Fruit fly (Drosophila melanogaster) whole organism, embryonic: Measurements from ENCODE around the gene Datp.

Source experiments
- Atf6 ChIP-seq: fragments of 200-800 bp; sonication (Bioruptor generic); IDR thresholded peaks from 2 replicates; pipeline ENCODE4 v1.3.6; 2022; ENCODE audit warnings: missing biosample characterization, missing genetic modification characterization
- B-H1 ChIP-seq: fragments of 200-800 bp; sonication (Bioruptor generic); IDR thresholded peaks from 3 replicates; pipeline ENCODE4 v1.3.6; 2022; ENCODE audit warnings: missing biosample characterization, missing genetic modification characterization
- CG10209 ChIP-seq: fragments of 200-800 bp; sonication (Bioruptor generic); optimal IDR thresholded peaks from 3 replicates; lab custom pipeline; 2017; ENCODE audit warnings: missing biosample characterization, mild to moderate bottlenecking, missing genetic modification characterization, missing genetic modification reagents
- CG10462 ChIP-seq: fragments of 200-800 bp; sonication (Bioruptor generic); optimal IDR thresholded peaks from 2 replicates; lab custom pipeline; 2016; ENCODE audit warnings: missing biosample characterization, missing genetic modification characterization
- CG10565 ChIP-seq: fragments of 200-800 bp; sonication (Bioruptor generic); optimal IDR thresholded peaks from 3 replicates; lab custom pipeline; 2016; ENCODE audit warnings: missing biosample characterization, mild to moderate bottlenecking, missing genetic modification characterization
- CG10979 ChIP-seq: fragments of 200-800 bp; sonication (Bioruptor generic); optimal IDR thresholded peaks from 2 replicates; lab custom pipeline; 2018; ENCODE audit warnings: missing biosample characterization, mild to moderate bottlenecking, missing genetic modification characterization, moderate library complexity
- CG11456 ChIP-seq: fragments of 200-800 bp; sonication (Bioruptor generic); IDR thresholded peaks from 3 replicates; pipeline ENCODE4 v1.3.6; 2022; ENCODE audit warnings: missing biosample characterization, missing genetic modification characterization
- CG11504 ChIP-seq: fragments of 200-800 bp; sonication (Bioruptor generic); optimal IDR thresholded peaks from 3 replicates; lab custom pipeline; 2019; ENCODE audit warnings: missing biosample characterization, mild to moderate bottlenecking, missing genetic modification characterization, moderate library complexity
- CG11560 ChIP-seq: fragments of 200-800 bp; sonication (Bioruptor generic); IDR thresholded peaks from 3 replicates; pipeline ENCODE4 v1.3.6; 2022; ENCODE audit warnings: missing biosample characterization, missing genetic modification characterization
- CG12071 ChIP-seq: fragments of 200-800 bp; sonication (Bioruptor generic); optimal IDR thresholded peaks from 3 replicates; lab custom pipeline; 2018; ENCODE audit warnings: missing biosample characterization, mild to moderate bottlenecking, missing genetic modification characterization
- CG13123 ChIP-seq: fragments of 200-800 bp; sonication (Bioruptor generic); optimal IDR thresholded peaks from 2 replicates; lab custom pipeline; 2016; ENCODE audit warnings: missing biosample characterization, missing genetic modification characterization
- CG13894 ChIP-seq: fragments of 200-800 bp; sonication (Bioruptor generic); optimal IDR thresholded peaks from 3 replicates; lab custom pipeline; 2018; ENCODE audit warnings: missing biosample characterization, mild to moderate bottlenecking, missing genetic modification characterization, moderate library complexity
- CG15073 ChIP-seq: fragments of 200-800 bp; sonication (Bioruptor generic); optimal IDR thresholded peaks from 2 replicates; lab custom pipeline; 2016; ENCODE audit warnings: missing biosample characterization, missing genetic modification characterization
- CG15514 ChIP-seq: fragments of 200-800 bp; sonication (Bioruptor generic); optimal IDR thresholded peaks from 3 replicates; lab custom pipeline; 2017; ENCODE audit warnings: missing biosample characterization, missing genetic modification characterization, mild to moderate bottlenecking, moderate library complexity, missing genetic modification reagents
- CG16779 ChIP-seq: fragments of 200-800 bp; sonication (Bioruptor generic); IDR thresholded peaks from 2 replicates; pipeline ENCODE4 v1.3.6; 2022; ENCODE audit warnings: missing biosample characterization, missing genetic modification characterization
- CG16815 ChIP-seq: fragments of 200-800 bp; sonication (Bioruptor generic); optimal IDR thresholded peaks from 3 replicates; lab custom pipeline; 2017; ENCODE audit warnings: missing biosample characterization, mild to moderate bottlenecking, missing genetic modification characterization
- CG2712 ChIP-seq: fragments of 200-800 bp; optimal IDR thresholded peaks from 3 replicates; lab custom pipeline; 2019; ENCODE audit warnings: missing biosample characterization, mild to moderate bottlenecking, missing genetic modification characterization, moderate library complexity
- CG34376 ChIP-seq: fragments of 200-800 bp; sonication (Bioruptor generic); optimal IDR thresholded peaks from 2 replicates; lab custom pipeline; 2018; ENCODE audit warnings: missing biosample characterization, mild to moderate bottlenecking, missing genetic modification characterization
- CG4424 ChIP-seq: fragments of 200-800 bp; sonication (Bioruptor generic); optimal IDR thresholded peaks from 3 replicates; lab custom pipeline; 2016; ENCODE audit warnings: missing biosample characterization, missing genetic modification characterization
- CG4820 ChIP-seq: fragments of 200-800 bp; sonication (Bioruptor generic); optimal IDR thresholded peaks from 3 replicates; lab custom pipeline; 2016; ENCODE audit warnings: missing biosample characterization, missing genetic modification characterization
- CG5245 ChIP-seq: fragments of 200-800 bp; sonication (Bioruptor generic); optimal IDR thresholded peaks from 3 replicates; lab custom pipeline; 2016; ENCODE audit warnings: missing biosample characterization, missing genetic modification characterization
- CG7928 ChIP-seq: fragments of 200-800 bp; sonication (Bioruptor generic); optimal IDR thresholded peaks from 2 replicates; lab custom pipeline; 2017; ENCODE audit warnings: missing biosample characterization, mild to moderate bottlenecking, missing genetic modification characterization
- CG9817 ChIP-seq: fragments of 200-800 bp; sonication (Bioruptor generic); optimal IDR thresholded peaks from 2 replicates; lab custom pipeline; 2018; ENCODE audit warnings: missing biosample characterization, mild to moderate bottlenecking, missing genetic modification characterization, moderate library complexity
- CrebB ChIP-seq: fragments of 200-800 bp; sonication (Bioruptor generic); optimal IDR thresholded peaks from 3 replicates; lab custom pipeline; 2018; ENCODE audit warnings: missing biosample characterization, mild to moderate bottlenecking, missing genetic modification characterization
- Dfd ChIP-seq, 2 experiments: fragments of >200 bp; optimal IDR thresholded peaks; 2 replicates each; lab custom pipeline; 2017; ENCODE audit warnings: missing biosample characterization in 2 of 2, missing genetic modification characterization in 2 of 2
- H2.0 ChIP-seq: fragments of 200-800 bp; sonication (Bioruptor generic); IDR thresholded peaks from 2 replicates; pipeline ENCODE4 v1.3.6; 2022; ENCODE audit warnings: missing biosample characterization, missing genetic modification characterization
- Hr3 ChIP-seq: fragments of 200-800 bp; sonication (Bioruptor generic); optimal IDR thresholded peaks from 3 replicates; lab custom pipeline; 2016; ENCODE audit warnings: missing biosample characterization, missing genetic modification characterization
- Hsf ChIP-seq: fragments of 200-800 bp; sonication (Bioruptor generic); optimal IDR thresholded peaks from 3 replicates; lab custom pipeline; 2016; ENCODE audit warnings: missing biosample characterization, missing genetic modification characterization
- NC2β ChIP-seq: fragments of 200-800 bp; sonication (Bioruptor generic); optimal IDR thresholded peaks from 2 replicates; lab custom pipeline; 2016; ENCODE audit warnings: missing biosample characterization, missing genetic modification characterization
- Ravus ChIP-seq: fragments of 200-800 bp; sonication (Bioruptor generic); IDR thresholded peaks from 2 replicates; pipeline ENCODE4 v1.3.6; 2022; ENCODE audit warnings: missing biosample characterization, missing genetic modification characterization
- Rfx ChIP-seq: fragments of 200-800 bp; sonication (Bioruptor generic); IDR thresholded peaks from 2 replicates; pipeline ENCODE4 v1.3.6; 2022; ENCODE audit warnings: missing biosample characterization, missing genetic modification characterization
- Sry-β ChIP-seq: fragments of 200-800 bp; sonication (Bioruptor generic); optimal IDR thresholded peaks from 2 replicates; lab custom pipeline; 2018; ENCODE audit warnings: missing biosample characterization, mild to moderate bottlenecking, missing genetic modification characterization, moderate library complexity
- Stat92E ChIP-seq, 3 experiments: fragments of >200 bp in 2 of 3; fragments of 200-800 bp in 1 of 3; sonication (Bioruptor generic) in 1 of 3; optimal IDR thresholded peaks; 2 replicates each; lab custom pipeline; 2017 to 2019; ENCODE audit warnings: missing biosample characterization in 3 of 3, missing genetic modification characterization in 3 of 3, mild to moderate bottlenecking in 1 of 3, moderate library complexity in 1 of 3
- caup ChIP-seq: fragments of 200-800 bp; sonication (Bioruptor generic); optimal IDR thresholded peaks from 3 replicates; lab custom pipeline; 2017; ENCODE audit warnings: missing biosample characterization, mild to moderate bottlenecking, missing genetic modification characterization, moderate library complexity; ENCODE audit not compliant: severe bottlenecking
- da ChIP-seq: fragments of 200-800 bp; sonication (Bioruptor generic); optimal IDR thresholded peaks from 2 replicates; lab custom pipeline; 2016; ENCODE audit warnings: missing biosample characterization, missing genetic modification characterization
- dysf ChIP-seq: fragments of 200-800 bp; sonication (Bioruptor generic); IDR thresholded peaks from 3 replicates; pipeline ENCODE4 v1.3.6; 2022; ENCODE audit warnings: missing biosample characterization, missing genetic modification characterization
- ems ChIP-seq: fragments of 200-800 bp; sonication (Bioruptor generic); optimal IDR thresholded peaks from 3 replicates; lab custom pipeline; 2016; ENCODE audit warnings: missing biosample characterization, missing genetic modification characterization
- gcm ChIP-seq: fragments of 200-800 bp; sonication (Bioruptor generic); optimal IDR thresholded peaks from 2 replicates; lab custom pipeline; 2019; ENCODE audit warnings: missing biosample characterization, mild to moderate bottlenecking, missing genetic modification characterization, moderate library complexity
- gsb ChIP-seq: fragments of 200-800 bp; sonication (Bioruptor generic); IDR thresholded peaks from 2 replicates; pipeline ENCODE4 v1.3.6; 2022; ENCODE audit warnings: missing biosample characterization, missing genetic modification characterization
- ham ChIP-seq: fragments of 200-800 bp; sonication (Bioruptor generic); IDR thresholded peaks from 2 replicates; pipeline ENCODE4 v1.3.6; 2022; ENCODE audit warnings: missing biosample characterization, missing genetic modification characterization
- ind ChIP-seq: fragments of 200-800 bp; sonication (Bioruptor generic); optimal IDR thresholded peaks from 3 replicates; lab custom pipeline; 2016; ENCODE audit warnings: missing biosample characterization, missing genetic modification characterization
- insv ChIP-seq, 2 experiments: fragments of 200-800 bp; sonication (Bioruptor generic); optimal IDR thresholded peaks; 3 replicates each; lab custom pipeline; 2016 to 2018; ENCODE audit warnings: missing biosample characterization in 2 of 2, missing genetic modification characterization in 2 of 2
- kni ChIP-seq: fragments of 200-800 bp; sonication (Bioruptor generic); optimal IDR thresholded peaks from 3 replicates; lab custom pipeline; 2017; ENCODE audit warnings: mild to moderate bottlenecking, missing biosample characterization, missing genetic modification reagents, missing genetic modification characterization
- org-1 ChIP-seq: fragments of 200-800 bp; sonication (Bioruptor generic); optimal IDR thresholded peaks from 2 replicates; lab custom pipeline; 2017; ENCODE audit warnings: missing biosample characterization, missing genetic modification characterization
- pfk ChIP-seq: fragments of 200-800 bp; sonication (Bioruptor generic); optimal IDR thresholded peaks from 2 replicates; lab custom pipeline; 2018; ENCODE audit warnings: missing biosample characterization, mild to moderate bottlenecking, missing genetic modification characterization, moderate library complexity
- prd ChIP-seq, 3 experiments: fragments of >200 bp in 2 of 3; fragments of 200-800 bp in 1 of 3; sonication (Bioruptor generic) in 1 of 3; optimal IDR thresholded peaks in 2 of 3; IDR thresholded peaks in 1 of 3; 2 replicates in 2 of 3; 3 replicates in 1 of 3; pipeline versions ENCODE4 v1.3.6 to Lab custom; 2017 to 2022; ENCODE audit warnings: missing biosample characterization in 1 of 3, missing genetic modification characterization in 1 of 3
- rib ChIP-seq: fragments of 200-800 bp; sonication (Bioruptor generic); IDR thresholded peaks from 2 replicates; pipeline ENCODE4 v1.3.6; 2022; ENCODE audit warnings: missing biosample characterization, missing genetic modification characterization
- row ChIP-seq: fragments of 200-800 bp; sonication (Bioruptor generic); IDR thresholded peaks from 3 replicates; pipeline ENCODE4 v1.3.6; 2022; ENCODE audit warnings: missing biosample characterization, missing genetic modification characterization
- sd ChIP-seq: fragments of 200-800 bp; sonication (Bioruptor generic); optimal IDR thresholded peaks from 3 replicates; lab custom pipeline; 2018; ENCODE audit warnings: missing biosample characterization, mild to moderate bottlenecking, missing genetic modification characterization, moderate library complexity
- sug ChIP-seq: fragments of 200-800 bp; optimal IDR thresholded peaks from 2 replicates; lab custom pipeline; 2019; ENCODE audit warnings: missing biosample characterization, mild to moderate bottlenecking, missing genetic modification characterization, moderate library complexity
- trem ChIP-seq: fragments of 200-800 bp; optimal IDR thresholded peaks from 3 replicates; lab custom pipeline; 2019; ENCODE audit warnings: missing biosample characterization, mild to moderate bottlenecking, missing genetic modification characterization, moderate library complexity

The Datp gene

dm6 chr2L:9921401-9921800, 17.2 kb downstream of the Datp start, which contains the start of gene CG4592 (continued):
- TF ChIP-seq CG13123 (GFP tag; lab: Kevin White, UChicago) (no peak), CG11456 (peak; percentile 73; the same call in 2 of the 3 replicates), Hr3 (peak; percentile 34), CG15514 (GFP tag; lab: Kevin White, UChicago) (peak; percentile 46), CG4820 (GFP tag; lab: Kevin White, UChicago) (peak; percentile 99), gcm (GFP tag; lab: Kevin White, UChicago) (no peak), Stat92E (GFP tag; optimal IDR thresholded peaks at IDR 0.05; lab: Kevin White, UChicago) (no peak), B-H1 (GFP tag; lab: Robert Waterston, UW) (peak; percentile 21; the same call in 1 of the 3 replicates), Sry-β (GFP tag; lab: Kevin White, UChicago) (no peak), CG34376 (GFP tag; lab: Kevin White, UChicago) (peak; percentile 64), sd (tag; lab: Kevin White, UChicago) (no peak), CG10462 (no peak), ems (peak; percentile 18), CG9817 (tag; lab: Kevin White, UChicago) (peak; percentile 40), CG16779 (no peak), CG10979 (peak; percentile 73), dysf (GFP tag; lab: Robert Waterston, UW) (peak; percentile 74), H2.0 (peak; percentile 66), CG11504 (tag; lab: Kevin White, UChicago) (no peak), row (peak; percentile 81), CG13894 (no peak), caup (GFP tag; lab: Kevin White, UChicago) (peak; percentile 66), sug (tag; lab: Kevin White, UChicago) (peak; percentile 94), CG12071 (GFP tag; lab: Kevin White, UChicago) (peak; percentile 30), trem (tag; lab: Kevin White, UChicago) (peak; percentile 37), CG15073 (GFP tag; lab: Kevin White, UChicago) (no peak), Dfd (GFP tag; optimal IDR thresholded peaks at IDR 0.05; lab: Kevin White, UChicago) (no peak), CG10565 (GFP tag; lab: Kevin White, UChicago) (no peak), da (GFP tag; lab: Kevin White, UChicago) (no peak), CG11560 (tag; lab: Robert Waterston, UW) (no peak), kni (GFP tag; lab: Kevin White, UChicago) (no peak), pfk (GFP tag; lab: Kevin White, UChicago) (peak; percentile 2), ind (GFP tag; lab: Kevin White, UChicago) (peak; percentile 27), ham (GFP tag; lab: Robert Waterston, UW) (peak; percentile 32; the same call in 1 of the 2 replicates), CG10209 (GFP tag; lab: Kevin White, UChicago) (peak; percentile 58), CG7928 (GFP tag; lab: Kevin White, UChicago) (no peak), Atf6 (GFP tag; lab: Robert Waterston, UW) (peak; percentile 72), CrebB (tag; lab: Kevin White, UChicago) (peak; percentile 47), gsb (GFP tag; lab: Robert Waterston, UW) (no peak), Ravus (no peak), CG4424 (GFP tag; lab: Kevin White, UChicago) (peak; percentile 62), CG2712 (peak; percentile 78), insv (GFP tag; optimal IDR thresholded peaks at IDR 0.05; lab: Kevin White, UChicago) (no peak), CG16815 (GFP tag; lab: Kevin White, UChicago) (no peak), org-1 (GFP tag; lab: Kevin White, UChicago) (no peak), CG5245 (peak; percentile 48), prd (optimal IDR thresholded peaks at IDR 0.05; lab: Kevin White, UChicago) (no peak), prd (GFP tag; IDR thresholded peaks at IDR 0.05; lab: Robert Waterston, UW) (peak; percentile 53; the same call in 2 of the 3 replicates), Hsf (GFP tag; lab: Kevin White, UChicago) (peak; percentile 72), Rfx (GFP tag; lab: Robert Waterston, UW) (peak; percentile 83), NC2β (GFP tag; lab: Kevin White, UChicago) (peak; percentile 25), rib (no peak)
